Worm (Caenorhabditis elegans) whole organism, young adult: Measurements from ENCODE around the gene rft-1.

Source experiments
- Y79H2A.3 ChIP-seq: fragments of 200-800 bp; sonication (Bioruptor generic); conservative IDR thresholded peaks from 2 replicates; pipeline ENCODE4 v1.3.6; 2022; ENCODE audit warnings: missing genetic modification reagents, missing genetic modification characterization, missing compliant biosample characterization
- somi-1 ChIP-seq: fragments of 200-800 bp; sonication (Bioruptor generic); optimal IDR thresholded peaks from 2 replicates; lab custom pipeline; 2018; ENCODE audit warnings: mild to moderate bottlenecking, missing genetic modification characterization, missing compliant biosample characterization

DNA sequence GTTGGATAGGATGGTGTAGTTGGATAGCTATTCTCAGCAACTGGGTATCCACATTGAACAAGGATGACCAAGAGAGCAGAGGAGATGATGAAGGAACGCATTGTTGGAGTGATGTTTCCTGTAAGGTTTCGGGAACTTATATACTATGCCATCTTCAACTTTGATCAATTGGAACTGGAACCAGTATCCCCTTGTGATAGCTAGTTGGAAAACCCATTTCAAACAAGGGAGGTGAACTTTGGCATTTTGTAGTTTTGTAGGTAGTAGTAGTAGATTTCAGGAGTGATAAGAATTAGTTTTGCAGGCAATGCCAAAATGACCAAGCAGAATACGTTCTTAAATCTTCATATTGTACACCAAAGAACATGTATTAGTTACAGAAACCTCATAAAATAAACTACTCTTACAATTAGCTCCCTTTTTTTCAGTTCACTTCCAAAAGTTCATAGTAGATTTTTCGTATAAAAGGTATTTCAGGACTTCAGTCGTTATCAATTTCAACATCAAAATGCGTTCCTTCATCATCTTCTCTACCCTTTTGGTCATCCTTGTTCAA lies 23.2 kb downstream of the rft-1 start, which contains the start of the genes Y47D7A.7 and Y47D7A.2:
- no peak for TF ChIP-seq somi-1 (GFP tag; lab: Kevin White, UChicago)
- no peak for TF ChIP-seq Y79H2A.3 (GFP tag; lab: Robert Waterston, UW)
